Fruit fly (Drosophila melanogaster) S2 (cell line): ENCODE measurements around the gene CG32564.

Source experiments
- CG8478 ChIP-seq: fragments of >200 bp; optimal IDR thresholded peaks from 2 replicates; lab custom pipeline; 2018
- CTCF ChIP-seq, 2 experiments: fragments of >200 bp; optimal IDR thresholded peaks; 2 replicates each; lab custom pipeline; 2018

- no peak for TF ChIP-seq CG8478 (lab: Kevin White, UChicago)
- TF ChIP-seq CTCF (optimal IDR thresholded peaks at IDR 0.05; lab: Kevin White, UChicago), result no peak
These were observed 27.7 kb upstream of the CG32564 start for dm6 chrX:17178484-17178921.
